Fruit fly (Drosophila melanogaster): ENCODE results near the gene fng.

DNA sequence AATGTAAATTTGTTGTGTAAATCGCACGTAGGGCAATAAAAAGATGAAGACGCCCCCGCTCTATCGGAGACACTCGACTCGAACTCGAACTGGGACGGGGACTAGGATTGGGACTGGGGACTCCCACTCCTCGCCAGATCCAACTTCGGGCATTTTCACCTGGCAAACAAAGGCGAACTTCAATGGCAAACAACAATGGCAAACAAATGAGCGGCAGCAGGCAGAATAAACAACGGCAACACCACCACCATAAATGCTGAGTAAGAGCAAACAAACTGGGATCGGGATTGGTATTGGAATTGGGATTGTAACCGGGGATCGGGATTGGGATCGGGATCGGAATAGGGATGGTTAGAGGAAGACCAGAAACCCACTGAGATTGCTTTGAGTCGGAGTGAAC is 5.1 kb downstream of the fng start:
- no peak for TF ChIP-seq Dfd (GFP tag; optimal IDR thresholded peaks at IDR 0.05)
- TF ChIP-seq Hr78 (GFP tag; optimal IDR thresholded peaks at IDR 0.05), result no peak
- TF ChIP-seq pan (optimal IDR thresholded peaks at IDR 0.05), result no peak
- TF ChIP-seq jim (GFP tag; optimal IDR thresholded peaks at IDR 0.05), result no peak
- TF ChIP-seq h (GFP tag; optimal IDR thresholded peaks at IDR 0.05), result no peak
- no peak for TF ChIP-seq foxo (GFP tag; optimal IDR thresholded peaks at IDR 0.05)
- no peak for TF ChIP-seq psq (GFP tag; optimal IDR thresholded peaks at IDR 0.05)
- TF ChIP-seq Myc (optimal IDR thresholded peaks at IDR 0.05), result no peak
